Fruit fly (Drosophila melanogaster): ENCODE measurements around the gene CG31221.
A peak's percentile ranks its signal among the peaks of the same experiment; 100 is the strongest.

Gene CG31221

dm6 chr3R:19403096-19403515 is 9.4 kb upstream of the CG31221 start, which contains the start of the genes Ino80 and Aptx (continued):
- TF ChIP-seq CG10565 (GFP tag; optimal IDR thresholded peaks at IDR 0.05): peak; percentile 79
- peak; percentile 84; the same call in 2 of the 3 replicates for TF ChIP-seq gce (GFP tag; IDR thresholded peaks at IDR 0.05)
- peak; percentile 98 for TF ChIP-seq slbo (GFP tag; IDR thresholded peaks at IDR 0.05)
- TF ChIP-seq CG15479 (GFP tag; optimal IDR thresholded peaks at IDR 0.05): peak; percentile 10
- peak; percentile 88 for TF ChIP-seq ro (GFP tag; IDR thresholded peaks at IDR 0.05)
- TF ChIP-seq CG13296 (GFP tag; optimal IDR thresholded peaks at IDR 0.05): no peak
- peak; percentile 92 for TF ChIP-seq CG11456 (GFP tag; IDR thresholded peaks at IDR 0.05)
- peak; percentile 93 for TF ChIP-seq CG4424 (GFP tag; optimal IDR thresholded peaks at IDR 0.05)
- no peak for TF ChIP-seq cg (GFP tag; optimal IDR thresholded peaks at IDR 0.05)
- TF ChIP-seq CG3995 (GFP tag; optimal IDR thresholded peaks at IDR 0.05): peak; percentile 69
- peak; percentile 84 to 92 for TF ChIP-seq crp (GFP tag; optimal IDR thresholded peaks at IDR 0.05)
- no peak for TF ChIP-seq CG8478 (optimal IDR thresholded peaks at IDR 0.05)
- TF ChIP-seq odd (GFP tag; optimal IDR thresholded peaks at IDR 0.05): no peak
- peak; percentile 92 for TF ChIP-seq CG4730 (GFP tag; IDR thresholded peaks at IDR 0.05)
- TF ChIP-seq fru (optimal IDR thresholded peaks at IDR 0.05): no peak
- TF ChIP-seq aop (GFP tag; IDR thresholded peaks at IDR 0.05): no peak
- peak; percentile 84 for TF ChIP-seq ewg (GFP tag; optimal IDR thresholded peaks at IDR 0.05)
- TF ChIP-seq CG18619 (GFP tag; optimal IDR thresholded peaks at IDR 0.05): peak; percentile 91
- peak; percentile 32 for TF ChIP-seq Dp (GFP tag; optimal IDR thresholded peaks at IDR 0.05)
- peak; percentile 99 for TF ChIP-seq Ets65A (GFP tag)
- peak; percentile 94 for TF ChIP-seq CG18476 (GFP tag; optimal IDR thresholded peaks at IDR 0.05)
- peak; percentile 91 for TF ChIP-seq CG3065 (GFP tag; optimal IDR thresholded peaks at IDR 0.05)
- peak; percentile 88 for TF ChIP-seq HLH4C (GFP tag; IDR thresholded peaks at IDR 0.05; ENCODE audit: partially characterized antibody)
- TF ChIP-seq nom (GFP tag; optimal IDR thresholded peaks at IDR 0.05): no peak
- peak; percentile 97 for TF ChIP-seq Chrac-16 (GFP tag; optimal IDR thresholded peaks at IDR 0.05)
- peak; percentile 96 for TF ChIP-seq CG14710 (tag; optimal IDR thresholded peaks at IDR 0.05)
- peak; percentile 38 for TF ChIP-seq TFAM (GFP tag; optimal IDR thresholded peaks at IDR 0.05)
- TF ChIP-seq CG1792 (GFP tag; optimal IDR thresholded peaks at IDR 0.05): peak; percentile 80
- TF ChIP-seq gt (GFP tag; IDR thresholded peaks at IDR 0.05): peak; percentile 87
- TF ChIP-seq CG1529 (GFP tag; optimal IDR thresholded peaks at IDR 0.05): peak; percentile 75
- peak; percentile 77; the same call in 1 of the 2 replicates for TF ChIP-seq toy (GFP tag; IDR thresholded peaks at IDR 0.05)
- TF ChIP-seq abd-A (tag; optimal IDR thresholded peaks at IDR 0.05): no peak
- TF ChIP-seq CG11696 (GFP tag; IDR thresholded peaks at IDR 0.05): peak; percentile 59
- no peak for TF ChIP-seq Nf-YC (tag; optimal IDR thresholded peaks at IDR 0.05)
- peak; percentile 78 for TF ChIP-seq salm (tag; optimal IDR thresholded peaks at IDR 0.05)
- peak; percentile 95 for TF ChIP-seq chn (GFP tag; optimal IDR thresholded peaks at IDR 0.05)
- peak; percentile 98 for TF ChIP-seq CG30403 (GFP tag; optimal IDR thresholded peaks at IDR 0.05)
- no peak for TF ChIP-seq gcm (GFP tag; optimal IDR thresholded peaks at IDR 0.05)
- TF ChIP-seq Gsc (GFP tag; IDR thresholded peaks at IDR 0.05): peak; percentile 75
- peak; percentile 92 for TF ChIP-seq CG14014 (GFP tag; IDR thresholded peaks at IDR 0.05)
- TF ChIP-seq al (GFP tag; IDR thresholded peaks at IDR 0.05): peak; percentile 93
- peak; percentile 81 for TF ChIP-seq CG43689 (GFP tag; IDR thresholded peaks at IDR 0.05)
- TF ChIP-seq CG4707 (GFP tag; optimal IDR thresholded peaks at IDR 0.05): peak; percentile 90
- TF ChIP-seq vfl (GFP tag; optimal IDR thresholded peaks at IDR 0.05): peak; percentile 90

Data from whole organism, embryonic.